Worm (Caenorhabditis elegans): Measurements from ENCODE around the gene Y50D4A.4.
A peak's percentile ranks its signal among the peaks of the same experiment; 100 is the strongest.

The Y50D4A.4 gene

DNA sequence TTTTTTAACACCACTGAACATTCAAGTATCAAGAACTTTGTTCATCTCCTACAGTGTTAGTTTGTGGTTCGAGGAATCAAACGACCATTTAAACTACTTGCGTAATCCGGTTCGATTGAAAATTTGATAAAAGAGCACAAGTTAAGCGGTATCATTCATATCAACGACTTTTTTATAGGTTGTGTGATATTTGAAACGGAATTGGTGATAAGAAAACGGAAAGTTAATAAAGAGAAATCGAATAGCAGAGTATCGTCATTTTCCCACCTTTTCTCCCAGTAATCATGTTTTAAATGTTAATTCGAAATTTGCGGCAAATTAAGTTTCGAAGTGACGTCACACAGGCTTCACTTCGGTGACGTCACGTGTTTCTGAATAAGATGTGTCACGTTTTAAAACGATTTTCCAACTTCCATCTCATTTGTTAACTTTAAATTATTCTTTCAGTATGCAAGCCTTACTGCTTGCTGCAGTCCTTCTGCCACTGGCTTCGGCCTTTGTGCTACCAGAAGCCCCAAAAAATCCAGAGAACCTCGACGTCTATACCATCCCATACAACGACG is 19.6 kb downstream of the Y50D4A.4 start, which contains the start of gene T21H3.1:
TSS of gene T21H3.1 (plus strand) at position 448 of the 563 bp plus-strand sequence.
- TF ChIP-seq nhr-80 (tag; optimal IDR thresholded peaks at IDR 0.05) (peak; percentile 75), somi-1 (GFP tag; optimal IDR thresholded peaks at IDR 0.05) (no peak), akir-1 (GFP tag; optimal IDR thresholded peaks at IDR 0.05) (no peak), rec-8 (tag; optimal IDR thresholded peaks at IDR 0.05) (no peak), C06A6.2 (GFP tag; conservative IDR thresholded peaks at IDR 0.05) (no peak), egl-44 (GFP tag; IDR thresholded peaks at IDR 0.05) (no peak), ceh-27 (GFP tag; optimal IDR thresholded peaks at IDR 0.05) (no peak), ztf-3 (GFP tag; optimal IDR thresholded peaks at IDR 0.05) (no peak), D2030.7 (GFP tag; IDR thresholded peaks at IDR 0.05) (no peak), F33H1.4 (GFP tag; IDR thresholded peaks at IDR 0.05) (no peak), T26A5.8 (tag; optimal IDR thresholded peaks at IDR 0.05) (no peak), lag-1 (GFP tag; IDR thresholded peaks at IDR 0.05) (no peak), Y67H2A.10 (GFP tag; conservative IDR thresholded peaks at IDR 0.05) (no peak), hmg-1.2 (GFP tag; IDR thresholded peaks at IDR 0.05) (no peak), ztf-25 (GFP tag; IDR thresholded peaks at IDR 0.05) (0 out of 2 replicates have a peak, but pooled peaks have one; percentile 5), ets-4 (GFP tag; optimal IDR thresholded peaks at IDR 0.05) (peak; percentile 56), lin-35 (GFP tag; optimal IDR thresholded peaks at IDR 0.05) (no peak), F23B12.7 (tag; optimal IDR thresholded peaks at IDR 0.05; ENCODE audit: insufficient read depth) (no peak), Y79H2A.3 (GFP tag; conservative IDR thresholded peaks at IDR 0.05) (no peak), tlf-1 (GFP tag; optimal IDR thresholded peaks at IDR 0.05) (no peak), nfya-1 (tag; optimal IDR thresholded peaks at IDR 0.05; ENCODE audit: borderline replicate concordance, insufficient read depth) (no peak), nhr-27 (tag; optimal IDR thresholded peaks at IDR 0.05) (no peak), ceh-58 (GFP tag; IDR thresholded peaks at IDR 0.05) (no peak), cebp-1 (GFP tag; IDR thresholded peaks at IDR 0.05) (no peak), cebp-1 (tag; optimal IDR thresholded peaks at IDR 0.05) (no peak), nhr-120 (GFP tag; IDR thresholded peaks at IDR 0.05) (no peak), zim-3 (tag; optimal IDR thresholded peaks at IDR 0.05) (no peak), B0019.2 (GFP tag; conservative IDR thresholded peaks at IDR 0.05) (no peak), atf-7 (tag; optimal IDR thresholded peaks at IDR 0.05) (peak; percentile 89)

DNA sequence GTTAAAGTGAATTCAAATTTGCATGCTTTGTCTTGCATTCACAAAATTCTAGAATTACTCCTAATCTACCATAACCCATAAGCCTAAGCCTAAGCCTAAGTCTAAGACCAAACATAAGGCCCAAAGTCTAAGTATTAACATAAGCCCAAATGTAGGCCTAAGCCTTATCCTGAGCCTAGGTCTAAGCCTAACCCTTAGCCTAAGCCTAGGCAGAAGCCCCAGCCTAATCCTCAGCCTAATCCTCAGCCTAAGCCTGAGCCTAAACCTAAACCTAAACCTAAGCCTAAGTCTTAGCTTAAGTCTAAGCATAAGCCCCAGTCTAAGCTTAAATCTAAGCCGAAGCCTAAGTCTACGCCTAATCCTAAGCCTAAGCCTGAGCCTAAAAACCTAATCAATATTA is 25.3 kb downstream of the Y50D4A.4 start:
- TF ChIP-seq hlh-12 (tag; optimal IDR thresholded peaks at IDR 0.05) (no peak), madf-3 (GFP tag; IDR thresholded peaks at IDR 0.05) (0 out of 2 replicates have a peak, but pooled peaks have one; percentile 52)

DNA sequence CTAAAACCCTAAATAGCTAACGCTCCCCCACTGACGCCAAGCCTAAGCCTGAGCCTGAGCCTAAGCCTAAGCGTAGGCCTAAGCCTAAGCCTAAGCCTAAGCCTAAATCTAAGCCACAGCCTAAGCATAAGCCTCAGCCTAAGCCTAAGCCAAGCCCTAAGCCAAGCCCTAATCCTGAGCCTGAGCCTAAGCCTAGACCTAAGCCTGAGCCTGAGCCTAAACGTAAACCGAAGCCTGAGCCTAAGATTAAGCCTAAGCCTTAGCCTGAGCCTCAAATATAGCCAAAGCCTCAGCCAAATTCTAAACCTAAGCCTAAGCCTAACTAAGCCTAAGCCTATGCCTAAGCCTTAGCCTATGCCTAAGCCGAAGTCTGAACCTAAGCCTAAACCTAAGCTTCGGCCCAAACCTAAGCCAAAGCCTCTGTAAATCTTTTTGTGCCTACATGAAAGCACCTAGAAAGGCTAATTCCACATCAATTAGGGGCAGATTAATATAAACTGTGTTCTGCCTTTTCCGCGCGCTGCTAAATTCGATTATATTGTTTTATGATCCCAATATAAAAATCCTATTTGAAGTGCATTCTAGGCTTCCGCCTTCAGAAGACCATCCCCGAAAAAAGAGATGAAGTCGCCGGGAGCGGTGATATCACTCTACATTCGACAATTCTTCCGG is 30.7 kb downstream of the Y50D4A.4 start, which contains the start of gene ptr-16:
TSS of gene ptr-16 (plus strand) at position 622 of the 672 bp plus-strand sequence.
- TF ChIP-seq xnd-1 (tag; optimal IDR thresholded peaks at IDR 0.05) (no peak), hmg-1.2 (GFP tag; IDR thresholded peaks at IDR 0.05) (no peak), F57C9.4 (tag; optimal IDR thresholded peaks at IDR 0.05) (no peak), lin-40 (tag; optimal IDR thresholded peaks at IDR 0.05) (no peak), F57A8.1 (GFP tag; optimal IDR thresholded peaks at IDR 0.05) (no peak), Y67H2A.10 (GFP tag; conservative IDR thresholded peaks at IDR 0.05) (no peak), F52B5.7 (tag; optimal IDR thresholded peaks at IDR 0.05) (no peak), lin-54 (GFP tag; optimal IDR thresholded peaks at IDR 0.05) (no peak), ceh-40 (GFP tag; IDR thresholded peaks at IDR 0.05) (no peak), ets-4 (GFP tag; optimal IDR thresholded peaks at IDR 0.05) (no peak), F23B12.7 (tag; optimal IDR thresholded peaks at IDR 0.05; ENCODE audit: insufficient read depth) (no peak), ceh-58 (GFP tag; IDR thresholded peaks at IDR 0.05) (no peak), B0336.3 (GFP tag; IDR thresholded peaks at IDR 0.05) (no peak), aptf-2 (GFP tag; conservative IDR thresholded peaks at IDR 0.05) (no peak), hrde-1 (tag; optimal IDR thresholded peaks at IDR 0.05; ENCODE audit: borderline replicate concordance) (no peak), nhr-90 (tag; optimal IDR thresholded peaks at IDR 0.05) (no peak), ztf-28 (GFP tag; IDR thresholded peaks at IDR 0.05) (no peak), F22D6.2 (tag; optimal IDR thresholded peaks at IDR 0.05) (no peak)

Data from whole organism, young adult.